Worm (Caenorhabditis elegans) whole organism, young adult: Measurements from ENCODE around the gene C51E3.6.

ENCODE experiments used
- B0019.2 ChIP-seq: fragments of 200-800 bp; sonication (Bioruptor generic); conservative IDR thresholded peaks from 2 replicates; pipeline ENCODE4 v1.3.6; 2022; ENCODE audit warnings: missing genetic modification reagents, missing genetic modification characterization, missing compliant biosample characterization
- B0035.1 ChIP-seq: sonication (generic microtip); optimal IDR thresholded peaks from 2 replicates; lab custom pipeline; 2016; ENCODE audit warnings: missing genetic modification characterization, mild to moderate bottlenecking, missing compliant biosample characterization, missing genotype, missing genetic modification reagents
- B0336.3 ChIP-seq: fragments of 200-800 bp; sonication (Bioruptor generic); IDR thresholded peaks from 2 replicates; pipeline ENCODE4 v1.3.6; 2022; ENCODE audit warnings: missing genetic modification characterization, missing compliant biosample characterization
- C17E4.6 ChIP-seq: fragments of 200-800 bp; sonication (Bioruptor generic); IDR thresholded peaks from 2 replicates; pipeline ENCODE4 v1.3.6; 2022; ENCODE audit warnings: missing genetic modification reagents, missing genetic modification characterization, missing compliant biosample characterization
- F10E7.11 ChIP-seq: sonication (generic microtip); optimal IDR thresholded peaks from 2 replicates; lab custom pipeline; 2017; ENCODE audit warnings: mild to moderate bottlenecking, missing genetic modification characterization, moderate library complexity, missing compliant biosample characterization
- F23B12.7 ChIP-seq: sonication (generic microtip); optimal IDR thresholded peaks from 2 replicates; lab custom pipeline; 2017; ENCODE audit warnings: missing genetic modification characterization, mild to moderate bottlenecking, missing compliant biosample characterization, antibody characterized with exemption, moderate library complexity; ENCODE audit not compliant: insufficient read depth
- F52B5.7 ChIP-seq: sonication (generic microtip); optimal IDR thresholded peaks from 2 replicates; lab custom pipeline; 2016; ENCODE audit warnings: mild to moderate bottlenecking, missing genetic modification characterization, missing compliant biosample characterization
- K12H6.12 ChIP-seq: fragments of 200-800 bp; sonication (Bioruptor generic); optimal IDR thresholded peaks from 2 replicates; lab custom pipeline; 2018; ENCODE audit warnings: mild to moderate bottlenecking, missing genetic modification characterization, missing compliant biosample characterization
- T26A5.8 ChIP-seq: sonication (generic microtip); optimal IDR thresholded peaks from 2 replicates; lab custom pipeline; 2016; ENCODE audit warnings: missing genetic modification characterization, missing compliant biosample characterization
- Y79H2A.3 ChIP-seq: fragments of 200-800 bp; sonication (Bioruptor generic); conservative IDR thresholded peaks from 2 replicates; pipeline ENCODE4 v1.3.6; 2022; ENCODE audit warnings: missing genetic modification reagents, missing genetic modification characterization, missing compliant biosample characterization
- ZK185.1 ChIP-seq: sonication (generic microtip); optimal IDR thresholded peaks from 2 replicates; lab custom pipeline; 2016; ENCODE audit warnings: mild to moderate bottlenecking, missing genetic modification characterization, missing compliant biosample characterization; ENCODE audit not compliant: poor library complexity, severe bottlenecking
- akir-1 ChIP-seq: fragments of 200-800 bp; sonication (Bioruptor generic); optimal IDR thresholded peaks from 2 replicates; lab custom pipeline; 2018; ENCODE audit warnings: mild to moderate bottlenecking, missing genetic modification characterization, moderate library complexity, missing compliant biosample characterization
- atf-7 ChIP-seq: sonication (generic microtip); optimal IDR thresholded peaks from 2 replicates; lab custom pipeline; 2017; ENCODE audit warnings: mild to moderate bottlenecking, missing genetic modification characterization, missing compliant biosample characterization
- athp-1 ChIP-seq: sonication (generic microtip); optimal IDR thresholded peaks from 2 replicates; lab custom pipeline; 2017; ENCODE audit warnings: mild to moderate bottlenecking, missing genetic modification characterization, missing compliant biosample characterization
- attf-5 ChIP-seq: fragments of 200-800 bp; sonication (Bioruptor generic); optimal IDR thresholded peaks from 2 replicates; lab custom pipeline; 2018; ENCODE audit warnings: mild to moderate bottlenecking, missing genetic modification characterization, missing compliant biosample characterization
- ceh-100 ChIP-seq: fragments of 200-800 bp; sonication (Bioruptor generic); IDR thresholded peaks from 2 replicates; pipeline ENCODE4 v1.3.6; 2022; ENCODE audit warnings: missing genetic modification reagents, missing genetic modification characterization, missing compliant biosample characterization
- ceh-40 ChIP-seq: fragments of 200-800 bp; sonication (Bioruptor generic); IDR thresholded peaks from 2 replicates; pipeline ENCODE4 v1.3.6; 2022; ENCODE audit warnings: missing genetic modification characterization, missing compliant biosample characterization
- dox-1 ChIP-seq: fragments of 200-800 bp; sonication (Bioruptor generic); IDR thresholded peaks from 2 replicates; pipeline ENCODE4 v1.3.6; 2022; ENCODE audit warnings: missing genetic modification reagents, missing genetic modification characterization, missing compliant biosample characterization
- egl-18 ChIP-seq: fragments of 200-800 bp; sonication (Bioruptor generic); IDR thresholded peaks from 2 replicates; pipeline ENCODE4 v1.3.6; 2022; ENCODE audit warnings: missing genetic modification reagents, missing genetic modification characterization, missing compliant biosample characterization
- ekl-4 ChIP-seq: fragments of 200-800 bp; sonication (Bioruptor generic); IDR thresholded peaks from 2 replicates; pipeline ENCODE4 v1.3.6; 2022; ENCODE audit warnings: missing genetic modification reagents, missing genetic modification characterization, missing compliant biosample characterization
- ets-4 ChIP-seq: fragments of 200-800 bp; sonication (Bioruptor generic); optimal IDR thresholded peaks from 2 replicates; lab custom pipeline; 2018; ENCODE audit warnings: mild to moderate bottlenecking, missing genetic modification characterization, missing compliant biosample characterization
- him-1 ChIP-seq: sonication (generic microtip); optimal IDR thresholded peaks from 2 replicates; lab custom pipeline; 2016; ENCODE audit warnings: missing genotype, missing genetic modification reagents, missing genetic modification characterization, missing compliant biosample characterization
- hlh-12 ChIP-seq: sonication (generic microtip); optimal IDR thresholded peaks from 2 replicates; lab custom pipeline; 2016; ENCODE audit warnings: missing genetic modification characterization, missing compliant biosample characterization
- hmg-1.2 ChIP-seq: fragments of 200-800 bp; sonication (Bioruptor generic); IDR thresholded peaks from 2 replicates; pipeline ENCODE4 v1.3.6; 2022; ENCODE audit warnings: missing genetic modification reagents, missing genetic modification characterization, missing compliant biosample characterization
- hsf-1 ChIP-seq: fragments of 200-800 bp; sonication (Bioruptor generic); IDR thresholded peaks from 2 replicates; pipeline ENCODE4 v1.3.6; 2022; ENCODE audit warnings: missing genetic modification reagents, missing genetic modification characterization, missing compliant biosample characterization
- lin-26 ChIP-seq: fragments of 200-800 bp; sonication (Bioruptor generic); IDR thresholded peaks from 2 replicates; pipeline ENCODE4 v1.3.6; 2022; ENCODE audit warnings: missing genetic modification reagents, missing genetic modification characterization, missing compliant biosample characterization
- lin-54 ChIP-seq: fragments of 200-800 bp; sonication (Bioruptor generic); optimal IDR thresholded peaks from 2 replicates; lab custom pipeline; 2018; ENCODE audit warnings: mild to moderate bottlenecking, missing genetic modification characterization, missing compliant biosample characterization
- mcd-1 ChIP-seq: fragments of 200-800 bp; sonication (Bioruptor generic); IDR thresholded peaks from 2 replicates; pipeline ENCODE4 v1.3.6; 2022; ENCODE audit warnings: missing genetic modification reagents, missing genetic modification characterization, missing compliant biosample characterization
- nfya-1 ChIP-seq: sonication (generic microtip); optimal IDR thresholded peaks from 2 replicates; lab custom pipeline; 2017; ENCODE audit warnings: antibody characterized with exemption, missing compliant biosample characterization, missing genetic modification characterization, borderline replicate concordance; ENCODE audit not compliant: insufficient read depth
- nfya-2 ChIP-seq: fragments of 200-800 bp; sonication (Bioruptor generic); IDR thresholded peaks from 2 replicates; pipeline ENCODE4 v1.3.6; 2022; ENCODE audit warnings: missing genetic modification reagents, missing genetic modification characterization, missing compliant biosample characterization
- nhr-179 ChIP-seq: sonication (generic microtip); optimal IDR thresholded peaks from 2 replicates; lab custom pipeline; 2016; ENCODE audit warnings: mild to moderate bottlenecking, missing genetic modification characterization, missing compliant biosample characterization
- pha-4 ChIP-seq: fragments of 150-350 bp; sonication (generic microtip); optimal IDR thresholded peaks from 2 replicates; lab custom pipeline; 2014; ENCODE audit warnings: missing biosample characterization, missing genetic modification reagents, missing genetic modification characterization
- snpc-1.1 ChIP-seq: sonication (generic microtip); optimal IDR thresholded peaks from 2 replicates; lab custom pipeline; 2017; ENCODE audit warnings: missing genetic modification characterization, mild to moderate bottlenecking, missing compliant biosample characterization, antibody characterized with exemption, moderate library complexity, missing genotype, missing genetic modification reagents; ENCODE audit not compliant: insufficient read depth
- tbp1 ChIP-seq: fragments of 200-800 bp; sonication (Bioruptor generic); optimal IDR thresholded peaks from 2 replicates; lab custom pipeline; 2018; ENCODE audit warnings: mild to moderate bottlenecking, missing genetic modification characterization, missing compliant biosample characterization
- tlf-1 ChIP-seq: fragments of 200-800 bp; sonication (Bioruptor generic); optimal IDR thresholded peaks from 2 replicates; lab custom pipeline; 2018; ENCODE audit warnings: mild to moderate bottlenecking, missing genetic modification characterization, missing compliant biosample characterization
- zfh-2 ChIP-seq: fragments of 200-800 bp; sonication (Bioruptor generic); conservative IDR thresholded peaks from 2 replicates; pipeline ENCODE4 v1.3.6; 2022; ENCODE audit warnings: missing genetic modification reagents, missing genetic modification characterization, missing compliant biosample characterization
- ztf-25 ChIP-seq: fragments of 200-800 bp; sonication (Bioruptor generic); IDR thresholded peaks from 2 replicates; pipeline ENCODE4 v1.3.6; 2022; ENCODE audit warnings: missing genetic modification reagents, missing genetic modification characterization, missing compliant biosample characterization

Gene C51E3.6

ce11 chrV:10148352-10148751 is 17.9 kb downstream of the C51E3.6 start, which contains the start of gene srsx-26:
srsx-26 (plus strand) TSS chrV:10148652.
- TF ChIP-seq him-1 (tag; lab: Kevin White, UChicago) (no peak), ekl-4 (GFP tag; lab: Robert Waterston, UW) (no peak), ceh-40 (GFP tag; lab: Robert Waterston, UW) (no peak), hlh-12 (tag; lab: Kevin White, UChicago) (no peak), ztf-25 (GFP tag; lab: Robert Waterston, UW) (no peak), nhr-179 (no peak), hmg-1.2 (no peak), B0019.2 (GFP tag; lab: Robert Waterston, UW) (no peak), F10E7.11 (no peak), dox-1 (no peak), lin-54 (GFP tag; lab: Kevin White, UChicago) (no peak), egl-18 (GFP tag; lab: Robert Waterston, UW) (no peak), pha-4 (tag; lab: Kevin White, UChicago) (no peak), mcd-1 (no peak)

- no peak for TF ChIP-seq B0336.3 (GFP tag; lab: Robert Waterston, UW)
- no peak for TF ChIP-seq hsf-1 (GFP tag; lab: Robert Waterston, UW)
- TF ChIP-seq tlf-1 (GFP tag; lab: Kevin White, UChicago), result no peak
- TF ChIP-seq hlh-12 (tag; lab: Kevin White, UChicago), result no peak
- no peak for TF ChIP-seq ekl-4 (GFP tag; lab: Robert Waterston, UW)
- TF ChIP-seq akir-1 (GFP tag; lab: Kevin White, UChicago), result no peak
- no peak for TF ChIP-seq Y79H2A.3
- no peak for TF ChIP-seq C17E4.6
- TF ChIP-seq atf-7, result no peak
- no peak for TF ChIP-seq ZK185.1
- TF ChIP-seq F23B12.7, result no peak
- no peak for TF ChIP-seq T26A5.8 (tag; lab: Kevin White, UChicago)
- TF ChIP-seq snpc-1.1 (tag; lab: Kevin White, UChicago), result no peak
- no peak for TF ChIP-seq zfh-2 (GFP tag; lab: Robert Waterston, UW)
- TF ChIP-seq ceh-100 (GFP tag; lab: Robert Waterston, UW), result no peak
- TF ChIP-seq attf-5 (GFP tag; lab: Kevin White, UChicago), result no peak
- no peak for TF ChIP-seq hmg-1.2
- TF ChIP-seq nfya-2, result no peak
These were observed 19.5 kb downstream of the C51E3.6 start for ce11 chrV:10146787-10147186.

ce11 chrV:10145653-10146052 is 20.6 kb downstream of the C51E3.6 start, which contains the start of gene C51E3.9:
C51E3.9 (plus strand) TSS chrV:10145953.
- TF ChIP-seq athp-1 (no peak), tbp1 (GFP tag; lab: Kevin White, UChicago) (no peak), ets-4 (GFP tag; lab: Kevin White, UChicago) (no peak), nfya-1 (tag; lab: Kevin White, UChicago) (no peak), zfh-2 (GFP tag; lab: Robert Waterston, UW) (no peak), F52B5.7 (tag; lab: Kevin White, UChicago) (no peak), B0035.1 (tag; lab: Kevin White, UChicago) (no peak), lin-26 (no peak), K12H6.12 (tag; lab: Kevin White, UChicago) (no peak)
